Worm (Caenorhabditis elegans) whole organism, L3 larva: ENCODE measurements around the gene C49F8.14.

Experiments used
- ceh-82 ChIP-seq: fragments of 150-350 bp; optimal IDR thresholded peaks from 2 replicates; lab custom pipeline; 2014; ENCODE audit warnings: missing biosample characterization, missing genetic modification characterization
- ceh-9 ChIP-seq: sonication (generic microtip); optimal IDR thresholded peaks from 2 replicates; lab custom pipeline; 2018; ENCODE audit warnings: missing biosample characterization, missing genetic modification characterization
- egl-5 ChIP-seq: fragments of 150-350 bp; optimal IDR thresholded peaks from 2 replicates; lab custom pipeline; 2017; ENCODE audit warnings: missing biosample characterization, missing genetic modification reagents, missing genetic modification characterization, inconsistent platforms
- fos-1 ChIP-seq: fragments of 150-350 bp; optimal IDR thresholded peaks from 2 replicates; lab custom pipeline; 2014; ENCODE audit warnings: missing biosample characterization, missing genetic modification characterization
- nhr-237 ChIP-seq: fragments of 150-350 bp; optimal IDR thresholded peaks from 2 replicates; lab custom pipeline; 2014; ENCODE audit warnings: missing biosample characterization, missing genetic modification characterization
- nhr-76 ChIP-seq: fragments of 150-350 bp; sonication (generic microtip); optimal IDR thresholded peaks from 5 replicates; lab custom pipeline; 2014; ENCODE audit warnings: missing biosample characterization, missing genetic modification characterization
- nhr-77 ChIP-seq: fragments of 150-350 bp; optimal IDR thresholded peaks from 2 replicates; lab custom pipeline; 2014; ENCODE audit warnings: missing biosample characterization, missing genetic modification characterization
- pqm-1 ChIP-seq: fragments of 150-350 bp; optimal IDR thresholded peaks from 2 replicates; lab custom pipeline; 2017; ENCODE audit warnings: missing biosample characterization, missing genetic modification characterization, inconsistent platforms
- skn-1 ChIP-seq: fragments of 150-350 bp; optimal IDR thresholded peaks from 2 replicates; lab custom pipeline; 2014; ENCODE audit warnings: missing biosample characterization, missing genetic modification characterization
- snpc-4 ChIP-seq: fragments of 150-350 bp; optimal IDR thresholded peaks from 2 replicates; lab custom pipeline; 2014; ENCODE audit warnings: missing biosample characterization, missing genetic modification characterization
- unc-62 ChIP-seq: fragments of 150-350 bp; sonication (generic microtip); optimal IDR thresholded peaks from 4 replicates; lab custom pipeline; 2014; ENCODE audit warnings: missing biosample characterization, missing genetic modification reagents, missing genetic modification characterization
- zag-1 ChIP-seq: fragments of 150-350 bp; optimal IDR thresholded peaks from 2 replicates; lab custom pipeline; 2014; ENCODE audit warnings: missing biosample characterization, missing genetic modification characterization
- ztf-11 ChIP-seq: fragments of 150-350 bp; optimal IDR thresholded peaks from 2 replicates; lab custom pipeline; 2014; ENCODE audit warnings: missing biosample characterization, missing genetic modification characterization

DNA sequence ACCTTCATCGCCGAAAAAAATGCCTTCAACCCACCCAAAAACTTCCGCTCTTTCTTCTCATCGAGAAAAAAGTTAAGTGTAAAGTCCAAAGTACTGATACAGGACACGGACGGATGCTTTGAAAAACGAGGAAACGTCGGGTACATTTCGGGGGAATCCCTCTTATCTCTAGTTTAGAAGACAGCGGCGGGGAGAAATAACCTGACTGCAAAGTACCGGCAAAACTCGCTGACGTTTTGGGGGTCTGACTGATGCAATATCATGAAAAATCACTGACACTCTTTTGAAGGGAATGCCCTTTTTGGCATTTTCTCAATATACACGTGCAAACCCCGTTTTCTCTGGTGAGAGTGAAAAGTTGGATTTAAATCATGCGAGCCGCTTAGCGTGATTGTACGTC is 20.3 kb downstream of the C49F8.14 start:
- TF ChIP-seq pqm-1 (peak; percentile 71), nhr-237 (tag; lab: Kevin White, UChicago) (no peak), zag-1 (tag; lab: Kevin White, UChicago) (no peak), fos-1 (tag; lab: Kevin White, UChicago) (no peak), snpc-4 (no peak), egl-5 (tag; lab: Kevin White, UChicago) (no peak), ztf-11 (tag; lab: Kevin White, UChicago) (no peak), nhr-76 (peak; percentile 43), skn-1 (no peak), unc-62 (GFP tag; lab: Kevin White, UChicago) (peak; percentile 68), nhr-77 (tag; lab: Kevin White, UChicago) (no peak), ceh-82 (tag; lab: Kevin White, UChicago) (no peak), ceh-9 (no peak)
